Worm (Caenorhabditis elegans) whole organism, late embryonic: ENCODE results near the gene nhr-291.

Experiments used
- F13H6.1 ChIP-seq: sonication (generic microtip); optimal IDR thresholded peaks from 2 replicates; lab custom pipeline; 2016; ENCODE audit warnings: missing genetic modification characterization, missing compliant biosample characterization
- K09A11.1 ChIP-seq: sonication (generic microtip); optimal IDR thresholded peaks from 2 replicates; lab custom pipeline; 2017; ENCODE audit warnings: antibody characterized with exemption, mild to moderate bottlenecking, missing genetic modification characterization, missing compliant biosample characterization; ENCODE audit not compliant: insufficient read depth
- T23F11.4 ChIP-seq: fragments of 200-800 bp; sonication (Bioruptor generic); optimal IDR thresholded peaks from 2 replicates; lab custom pipeline; 2018; ENCODE audit warnings: mild to moderate bottlenecking, missing genetic modification characterization, missing compliant biosample characterization
- ahr-1 ChIP-seq: sonication (generic microtip); optimal IDR thresholded peaks from 2 replicates; lab custom pipeline; 2016; ENCODE audit warnings: missing genetic modification characterization, missing compliant biosample characterization
- ceh-2 ChIP-seq: sonication (generic microtip); optimal IDR thresholded peaks from 2 replicates; lab custom pipeline; 2016; ENCODE audit warnings: missing genotype, missing genetic modification characterization, missing compliant biosample characterization
- ceh-30 ChIP-seq: fragments of 150-350 bp; optimal IDR thresholded peaks from 2 replicates; lab custom pipeline; 2014; ENCODE audit warnings: missing biosample characterization, missing genetic modification characterization
- ceh-6 ChIP-seq: fragments of 200-800 bp; sonication (Bioruptor generic); optimal IDR thresholded peaks from 2 replicates; lab custom pipeline; 2018; ENCODE audit warnings: mild to moderate bottlenecking, missing genetic modification characterization, missing compliant biosample characterization
- ceh-9 ChIP-seq: sonication (generic microtip); optimal IDR thresholded peaks from 2 replicates; lab custom pipeline; 2016; ENCODE audit warnings: mild to moderate bottlenecking, missing genetic modification characterization, inconsistent platforms, missing compliant biosample characterization
- che-1 ChIP-seq: sonication (generic microtip); optimal IDR thresholded peaks from 2 replicates; lab custom pipeline; 2016; ENCODE audit warnings: mild to moderate bottlenecking, missing genetic modification characterization, missing compliant biosample characterization
- dmd-4 ChIP-seq: sonication (generic microtip); optimal IDR thresholded peaks from 2 replicates; lab custom pipeline; 2016; ENCODE audit warnings: borderline replicate concordance, missing genetic modification characterization, missing compliant biosample characterization
- dve-1 ChIP-seq: sonication (generic microtip); optimal IDR thresholded peaks from 2 replicates; lab custom pipeline; 2017; ENCODE audit warnings: antibody characterized with exemption, mild to moderate bottlenecking, missing genetic modification characterization, missing compliant biosample characterization
- elt-4 ChIP-seq: sonication (generic microtip); optimal IDR thresholded peaks from 2 replicates; lab custom pipeline; 2016; ENCODE audit warnings: missing genetic modification characterization, missing compliant biosample characterization
- ets-4 ChIP-seq: sonication (generic microtip); optimal IDR thresholded peaks from 2 replicates; lab custom pipeline; 2016; ENCODE audit warnings: missing genetic modification characterization, missing compliant biosample characterization
- eyg-1 ChIP-seq: sonication (generic microtip); optimal IDR thresholded peaks from 2 replicates; lab custom pipeline; 2016; ENCODE audit warnings: missing genotype, missing genetic modification characterization, missing compliant biosample characterization
- fkh-10 ChIP-seq: fragments of 150-350 bp; optimal IDR thresholded peaks from 2 replicates; lab custom pipeline; 2014; ENCODE audit warnings: missing biosample characterization, missing genetic modification reagents, missing genetic modification characterization
- fkh-6 ChIP-seq: sonication (generic microtip); optimal IDR thresholded peaks from 2 replicates; lab custom pipeline; 2016; ENCODE audit warnings: missing genetic modification characterization, missing compliant biosample characterization
- hlh-13 ChIP-seq: fragments of 200-800 bp; sonication (Bioruptor generic); optimal IDR thresholded peaks from 2 replicates; lab custom pipeline; 2018; ENCODE audit warnings: mild to moderate bottlenecking, missing genetic modification characterization, missing compliant biosample characterization
- hlh-15 ChIP-seq: sonication (generic microtip); optimal IDR thresholded peaks from 2 replicates; lab custom pipeline; 2016; ENCODE audit warnings: missing genetic modification characterization, missing compliant biosample characterization
- lim-6 ChIP-seq: sonication (generic microtip); optimal IDR thresholded peaks from 2 replicates; lab custom pipeline; 2016; ENCODE audit warnings: missing genetic modification characterization, missing compliant biosample characterization
- lin-11 ChIP-seq: fragments of 200-800 bp; sonication (Bioruptor generic); optimal IDR thresholded peaks from 2 replicates; lab custom pipeline; 2018; ENCODE audit warnings: mild to moderate bottlenecking, missing genetic modification characterization, missing compliant biosample characterization
- madf-2 ChIP-seq: sonication (generic microtip); optimal IDR thresholded peaks from 2 replicates; lab custom pipeline; 2017; ENCODE audit warnings: missing genetic modification characterization, missing compliant biosample characterization
- mec-3 ChIP-seq: sonication (generic microtip); optimal IDR thresholded peaks from 2 replicates; lab custom pipeline; 2016; ENCODE audit warnings: borderline replicate concordance, missing genetic modification characterization, missing compliant biosample characterization
- nhr-232 ChIP-seq: sonication (generic microtip); optimal IDR thresholded peaks from 2 replicates; lab custom pipeline; 2016; ENCODE audit warnings: missing genetic modification characterization, missing compliant biosample characterization
- npax-4 ChIP-seq: sonication (generic microtip); optimal IDR thresholded peaks from 2 replicates; lab custom pipeline; 2016; ENCODE audit warnings: missing genetic modification characterization, missing compliant biosample characterization
- odd-2 ChIP-seq: sonication (generic microtip); optimal IDR thresholded peaks from 2 replicates; lab custom pipeline; 2017; ENCODE audit warnings: antibody characterized with exemption, mild to moderate bottlenecking, missing genetic modification characterization, missing compliant biosample characterization
- pag-3 ChIP-seq: sonication (generic microtip); optimal IDR thresholded peaks from 2 replicates; lab custom pipeline; 2016; ENCODE audit warnings: missing compliant biosample characterization, missing genetic modification characterization, borderline replicate concordance
- pqm-1 ChIP-seq: sonication (generic microtip); optimal IDR thresholded peaks from 2 replicates; lab custom pipeline; 2016; ENCODE audit warnings: missing genetic modification characterization, missing compliant biosample characterization
- pros-1 ChIP-seq: fragments of 150-350 bp; optimal IDR thresholded peaks from 2 replicates; lab custom pipeline; 2014; ENCODE audit warnings: missing biosample characterization, missing genetic modification reagents, missing genetic modification characterization
- rnt-1 ChIP-seq: sonication (generic microtip); optimal IDR thresholded peaks from 2 replicates; lab custom pipeline; 2016; ENCODE audit warnings: missing genetic modification characterization, missing compliant biosample characterization
- sdc-2 ChIP-seq: sonication (generic microtip); optimal IDR thresholded peaks from 2 replicates; lab custom pipeline; 2016; ENCODE audit warnings: missing genotype, missing genetic modification characterization, missing compliant biosample characterization
- syd-9 ChIP-seq: sonication (generic microtip); optimal IDR thresholded peaks from 2 replicates; lab custom pipeline; 2016; ENCODE audit warnings: mild to moderate bottlenecking, missing genetic modification characterization, moderate library complexity, missing compliant biosample characterization
- ttx-3 ChIP-seq: sonication (generic microtip); optimal IDR thresholded peaks from 2 replicates; lab custom pipeline; 2016; ENCODE audit warnings: missing genetic modification reagents, missing genetic modification characterization, missing compliant biosample characterization
- unc-3 ChIP-seq, 2 experiments: fragments of 200-800 bp in 1 of 2; sonication (Bioruptor generic) in 1 of 2; sonication (generic microtip) in 1 of 2; conservative IDR thresholded peaks in 1 of 2; optimal IDR thresholded peaks in 1 of 2; 2 replicates each; pipeline versions ENCODE4 v1.3.6 to Lab custom; 2016 to 2022; ENCODE audit warnings: missing compliant biosample characterization in 2 of 2, missing genetic modification characterization in 2 of 2, missing genetic modification reagents in 1 of 2
- unc-42 ChIP-seq: sonication (generic microtip); optimal IDR thresholded peaks from 2 replicates; lab custom pipeline; 2016; ENCODE audit warnings: missing genotype, missing genetic modification characterization, missing compliant biosample characterization
- unc-55 ChIP-seq: sonication (generic microtip); optimal IDR thresholded peaks from 2 replicates; lab custom pipeline; 2017; ENCODE audit warnings: missing biosample characterization, missing genetic modification reagents, missing genetic modification characterization
- zip-5 ChIP-seq: sonication (generic microtip); optimal IDR thresholded peaks from 2 replicates; lab custom pipeline; 2016; ENCODE audit warnings: missing genetic modification characterization, missing compliant biosample characterization

The nhr-291 gene

DNA sequence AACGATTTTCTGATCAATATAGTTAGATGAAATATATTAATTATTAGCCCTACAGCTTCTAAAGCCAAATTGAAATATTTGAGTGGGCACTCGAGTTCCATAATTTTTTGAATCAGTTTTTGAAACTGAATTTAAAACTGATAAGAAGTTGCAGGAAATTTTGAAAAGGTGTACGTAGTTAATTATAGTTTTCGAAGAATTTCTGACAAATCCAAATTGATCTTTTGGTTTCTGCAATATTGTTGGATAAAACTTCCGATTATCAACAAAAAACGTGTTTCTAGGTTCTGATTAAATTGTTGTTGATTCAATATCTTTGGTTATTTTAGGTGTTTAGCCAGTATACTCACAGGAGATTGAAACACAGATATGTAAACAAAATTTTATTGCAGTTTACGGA lies 12.0 kb upstream of the nhr-291 start, which contains the start of gene T26H8.4:
TSS of gene T26H8.4 (minus strand) at position 101 of the 400 bp plus-strand sequence.
- no peak for TF ChIP-seq fkh-10 (GFP tag; lab: Kevin White, UChicago)
- no peak for TF ChIP-seq unc-3 (GFP tag; conservative IDR thresholded peaks at IDR 0.05; lab: Robert Waterston, UW)
- TF ChIP-seq unc-3 (tag; optimal IDR thresholded peaks at IDR 0.05; lab: Kevin White, UChicago), result no peak
- TF ChIP-seq pqm-1 (tag; lab: Kevin White, UChicago), result no peak
- no peak for TF ChIP-seq K09A11.1 (tag; lab: Kevin White, UChicago)
- no peak for TF ChIP-seq elt-4 (tag; lab: Kevin White, UChicago)
- no peak for TF ChIP-seq ets-4 (tag; lab: Kevin White, UChicago)
- TF ChIP-seq npax-4 (tag; lab: Kevin White, UChicago), result no peak
- no peak for TF ChIP-seq T23F11.4 (GFP tag; lab: Kevin White, UChicago)
- no peak for TF ChIP-seq fkh-6
- TF ChIP-seq F13H6.1 (tag; lab: Kevin White, UChicago), result no peak

- TF ChIP-seq ceh-2 (tag; lab: Kevin White, UChicago) (no peak), ceh-30 (tag; lab: Kevin White, UChicago) (no peak), unc-55 (GFP tag; lab: Kevin White, UChicago) (no peak), ahr-1 (tag; lab: Kevin White, UChicago) (no peak), lim-6 (tag; lab: Kevin White, UChicago) (no peak), dve-1 (tag; lab: Kevin White, UChicago) (no peak), ceh-9 (tag; lab: Kevin White, UChicago) (no peak), hlh-15 (tag; lab: Kevin White, UChicago) (no peak), npax-4 (tag; lab: Kevin White, UChicago) (no peak), lin-11 (no peak)
Measured at ce11 chrV:15309011-15309410, 9.8 kb upstream of the nhr-291 start, which contains the start of gene srz-10. Gene srz-10, minus strand, starts transcription at chrV:15309098.

DNA sequence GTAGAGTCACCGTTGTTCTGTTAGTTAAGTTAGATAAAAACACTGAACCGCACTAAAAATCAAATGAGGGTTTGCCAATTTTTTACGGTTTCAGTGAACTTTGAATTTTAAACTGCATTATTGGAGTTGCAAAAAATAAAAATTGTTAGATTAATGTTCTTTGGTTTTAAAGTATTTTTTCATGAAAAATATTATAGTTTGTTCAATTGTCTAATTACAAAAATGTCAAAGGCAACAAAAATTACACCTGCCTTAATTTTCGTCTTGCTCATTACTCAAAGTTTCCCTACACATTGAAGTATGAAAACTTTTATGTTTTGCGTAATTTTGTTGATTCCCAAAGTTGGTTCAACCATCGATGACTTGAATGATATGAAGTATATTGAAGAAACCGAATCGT lies 8.0 kb upstream of the nhr-291 start, which contains the start of gene irld-62:
TSS of gene irld-62 (plus strand) at position 301 of the 400 bp plus-strand sequence.
- TF ChIP-seq madf-2 (no peak), unc-3 (GFP tag; conservative IDR thresholded peaks at IDR 0.05; lab: Robert Waterston, UW) (no peak), unc-3 (tag; optimal IDR thresholded peaks at IDR 0.05; lab: Kevin White, UChicago) (no peak), syd-9 (tag; lab: Kevin White, UChicago) (no peak), ttx-3 (tag; lab: Kevin White, UChicago) (no peak), che-1 (tag; lab: Kevin White, UChicago) (no peak), ceh-30 (tag; lab: Kevin White, UChicago) (no peak), unc-42 (tag; lab: Kevin White, UChicago) (no peak), fkh-10 (GFP tag; lab: Kevin White, UChicago) (no peak), rnt-1 (tag; lab: Kevin White, UChicago) (no peak), F13H6.1 (tag; lab: Kevin White, UChicago) (no peak), pros-1 (tag; lab: Kevin White, UChicago) (no peak), zip-5 (no peak), dmd-4 (tag; lab: Kevin White, UChicago) (no peak), nhr-232 (tag; lab: Kevin White, UChicago) (no peak), sdc-2 (tag; lab: Kevin White, UChicago) (no peak), mec-3 (tag; lab: Kevin White, UChicago) (no peak), eyg-1 (tag; lab: Kevin White, UChicago) (no peak), elt-4 (tag; lab: Kevin White, UChicago) (no peak)

DNA sequence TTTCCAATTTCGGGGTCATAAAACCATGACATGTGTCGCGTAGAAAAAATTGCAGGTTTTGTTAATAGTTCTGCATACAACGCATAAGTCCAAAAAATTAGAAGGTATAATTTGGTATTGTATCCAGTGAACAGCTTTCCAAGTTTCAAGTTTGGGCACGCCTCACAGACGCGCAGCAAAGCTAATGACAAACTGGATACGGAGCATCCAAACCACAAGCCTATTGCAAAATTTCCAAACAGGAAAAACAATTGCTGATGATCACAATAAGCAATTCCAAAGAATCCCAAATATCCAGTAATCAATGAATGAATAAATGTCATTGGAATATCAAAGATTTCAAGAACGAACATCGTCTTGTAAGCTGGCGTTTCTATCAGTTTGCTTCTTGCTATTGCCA lies 5.2 kb upstream of the nhr-291 start:
- TF ChIP-seq T23F11.4 (GFP tag; lab: Kevin White, UChicago) (no peak), mec-3 (tag; lab: Kevin White, UChicago) (no peak), hlh-13 (GFP tag; lab: Kevin White, UChicago) (no peak), che-1 (tag; lab: Kevin White, UChicago) (no peak), ceh-6 (no peak), dve-1 (tag; lab: Kevin White, UChicago) (no peak), elt-4 (tag; lab: Kevin White, UChicago) (no peak), odd-2 (no peak), ceh-2 (tag; lab: Kevin White, UChicago) (no peak), pag-3 (no peak)
